Worm (Caenorhabditis elegans) whole organism, late embryonic: ENCODE data around the gene F53A9.6.

Experiments
- C38D4.7 ChIP-seq: fragments of 200-800 bp; sonication (Bioruptor generic); optimal IDR thresholded peaks from 2 replicates; lab custom pipeline; 2018; ENCODE audit warnings: mild to moderate bottlenecking, missing genetic modification characterization, moderate library complexity, missing compliant biosample characterization
- K09A11.1 ChIP-seq: sonication (generic microtip); optimal IDR thresholded peaks from 2 replicates; lab custom pipeline; 2017; ENCODE audit warnings: antibody characterized with exemption, mild to moderate bottlenecking, missing genetic modification characterization, missing compliant biosample characterization; ENCODE audit not compliant: insufficient read depth
- T23F11.4 ChIP-seq: fragments of 200-800 bp; sonication (Bioruptor generic); optimal IDR thresholded peaks from 2 replicates; lab custom pipeline; 2018; ENCODE audit warnings: mild to moderate bottlenecking, missing genetic modification characterization, missing compliant biosample characterization
- ceh-14 ChIP-seq: sonication (generic microtip); optimal IDR thresholded peaks from 2 replicates; lab custom pipeline; 2016; ENCODE audit warnings: missing genotype, missing genetic modification characterization, missing compliant biosample characterization
- ceh-19 ChIP-seq: fragments of 200-800 bp; sonication (Bioruptor generic); optimal IDR thresholded peaks from 2 replicates; lab custom pipeline; 2018; ENCODE audit warnings: mild to moderate bottlenecking, missing genetic modification characterization, missing compliant biosample characterization
- ceh-31 ChIP-seq: sonication (generic microtip); optimal IDR thresholded peaks from 2 replicates; lab custom pipeline; 2016; ENCODE audit warnings: missing genetic modification characterization, missing compliant biosample characterization
- ceh-48 ChIP-seq: sonication (generic microtip); optimal IDR thresholded peaks from 2 replicates; lab custom pipeline; 2016; ENCODE audit warnings: missing genetic modification characterization, inconsistent platforms, missing compliant biosample characterization
- ceh-6 ChIP-seq: fragments of 200-800 bp; sonication (Bioruptor generic); optimal IDR thresholded peaks from 2 replicates; lab custom pipeline; 2018; ENCODE audit warnings: mild to moderate bottlenecking, missing genetic modification characterization, missing compliant biosample characterization
- ceh-9 ChIP-seq: sonication (generic microtip); optimal IDR thresholded peaks from 2 replicates; lab custom pipeline; 2016; ENCODE audit warnings: mild to moderate bottlenecking, missing genetic modification characterization, inconsistent platforms, missing compliant biosample characterization
- che-1 ChIP-seq: sonication (generic microtip); optimal IDR thresholded peaks from 2 replicates; lab custom pipeline; 2016; ENCODE audit warnings: mild to moderate bottlenecking, missing genetic modification characterization, missing compliant biosample characterization
- dve-1 ChIP-seq: sonication (generic microtip); optimal IDR thresholded peaks from 2 replicates; lab custom pipeline; 2017; ENCODE audit warnings: antibody characterized with exemption, mild to moderate bottlenecking, missing genetic modification characterization, missing compliant biosample characterization
- elt-2 ChIP-seq: sonication (generic microtip); optimal IDR thresholded peaks from 2 replicates; lab custom pipeline; 2016; ENCODE audit warnings: missing genetic modification reagents, missing genetic modification characterization, missing compliant biosample characterization
- ets-4 ChIP-seq: sonication (generic microtip); optimal IDR thresholded peaks from 2 replicates; lab custom pipeline; 2016; ENCODE audit warnings: missing genetic modification characterization, missing compliant biosample characterization
- eyg-1 ChIP-seq: sonication (generic microtip); optimal IDR thresholded peaks from 2 replicates; lab custom pipeline; 2016; ENCODE audit warnings: missing genotype, missing genetic modification characterization, missing compliant biosample characterization
- gmeb-2 ChIP-seq: sonication (generic microtip); optimal IDR thresholded peaks from 2 replicates; lab custom pipeline; 2016; ENCODE audit warnings: missing genetic modification characterization, inconsistent platforms, missing compliant biosample characterization
- hlh-13 ChIP-seq: fragments of 200-800 bp; sonication (Bioruptor generic); optimal IDR thresholded peaks from 2 replicates; lab custom pipeline; 2018; ENCODE audit warnings: mild to moderate bottlenecking, missing genetic modification characterization, missing compliant biosample characterization
- hlh-15 ChIP-seq: sonication (generic microtip); optimal IDR thresholded peaks from 2 replicates; lab custom pipeline; 2016; ENCODE audit warnings: missing genetic modification characterization, missing compliant biosample characterization
- hlh-30 ChIP-seq: sonication (generic microtip); optimal IDR thresholded peaks from 2 replicates; lab custom pipeline; 2017; ENCODE audit warnings: antibody characterized with exemption, missing genetic modification characterization, missing compliant biosample characterization; ENCODE audit not compliant: insufficient read depth
- hlh-6 ChIP-seq: sonication (generic microtip); optimal IDR thresholded peaks from 2 replicates; lab custom pipeline; 2016; ENCODE audit warnings: missing genotype, missing genetic modification characterization, missing compliant biosample characterization
- hlh-8 ChIP-seq: sonication (generic microtip); optimal IDR thresholded peaks from 2 replicates; lab custom pipeline; 2016; ENCODE audit warnings: missing genotype, missing genetic modification characterization, missing compliant biosample characterization
- npax-4 ChIP-seq: sonication (generic microtip); optimal IDR thresholded peaks from 2 replicates; lab custom pipeline; 2016; ENCODE audit warnings: missing genetic modification characterization, missing compliant biosample characterization
- odd-2 ChIP-seq: sonication (generic microtip); optimal IDR thresholded peaks from 2 replicates; lab custom pipeline; 2017; ENCODE audit warnings: antibody characterized with exemption, mild to moderate bottlenecking, missing genetic modification characterization, missing compliant biosample characterization
- pha-2 ChIP-seq: sonication (generic microtip); optimal IDR thresholded peaks from 2 replicates; lab custom pipeline; 2017; ENCODE audit warnings: mild to moderate bottlenecking, missing genetic modification characterization, missing compliant biosample characterization
- pqm-1 ChIP-seq: sonication (generic microtip); optimal IDR thresholded peaks from 2 replicates; lab custom pipeline; 2016; ENCODE audit warnings: missing genetic modification characterization, missing compliant biosample characterization
- ref-2 ChIP-seq: sonication (generic microtip); optimal IDR thresholded peaks from 2 replicates; lab custom pipeline; 2016; ENCODE audit warnings: missing genetic modification characterization, missing compliant biosample characterization
- rnt-1 ChIP-seq: sonication (generic microtip); optimal IDR thresholded peaks from 2 replicates; lab custom pipeline; 2016; ENCODE audit warnings: missing genetic modification characterization, missing compliant biosample characterization
- sox-2 ChIP-seq: fragments of 200-800 bp; sonication (Bioruptor generic); IDR thresholded peaks from 2 replicates; pipeline ENCODE4 v1.3.6; 2022; ENCODE audit warnings: missing genetic modification reagents, missing genetic modification characterization, missing compliant biosample characterization
- sox-4 ChIP-seq: sonication (generic microtip); optimal IDR thresholded peaks from 2 replicates; lab custom pipeline; 2017; ENCODE audit warnings: mild to moderate bottlenecking, missing genetic modification characterization, inconsistent platforms, missing compliant biosample characterization
- tbx-2 ChIP-seq: sonication (generic microtip); optimal IDR thresholded peaks from 2 replicates; lab custom pipeline; 2016; ENCODE audit warnings: missing genetic modification characterization, missing compliant biosample characterization
- ttx-3 ChIP-seq: sonication (generic microtip); optimal IDR thresholded peaks from 2 replicates; lab custom pipeline; 2016; ENCODE audit warnings: missing genetic modification reagents, missing genetic modification characterization, missing compliant biosample characterization
- zip-5 ChIP-seq: sonication (generic microtip); optimal IDR thresholded peaks from 2 replicates; lab custom pipeline; 2016; ENCODE audit warnings: missing genetic modification characterization, missing compliant biosample characterization

The F53A9.6 gene

DNA sequence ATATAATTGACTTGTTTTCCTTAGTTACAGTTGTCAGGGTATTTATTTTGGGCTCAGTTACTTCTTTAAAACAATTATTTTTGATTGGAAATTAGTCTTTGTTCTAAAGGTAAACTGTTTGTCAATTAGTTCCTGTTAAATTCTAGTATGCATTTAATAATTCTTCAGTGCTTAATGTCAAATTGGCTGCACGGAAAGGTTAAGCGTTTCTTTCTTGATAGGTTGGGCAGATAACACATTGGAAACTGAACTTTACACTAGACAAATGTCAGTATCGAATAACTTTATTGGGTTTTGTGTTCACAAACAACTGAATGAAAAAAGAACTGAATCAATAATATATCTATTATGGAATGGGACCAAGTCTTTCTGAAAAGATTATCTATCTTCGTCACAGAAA, 1.2 kb upstream of the F53A9.6 start:
- TF ChIP-seq sox-4 (no peak), ets-4 (tag; lab: Kevin White, UChicago) (no peak)
- TF ChIP-seq, all 69 proteins: peak for 0

DNA sequence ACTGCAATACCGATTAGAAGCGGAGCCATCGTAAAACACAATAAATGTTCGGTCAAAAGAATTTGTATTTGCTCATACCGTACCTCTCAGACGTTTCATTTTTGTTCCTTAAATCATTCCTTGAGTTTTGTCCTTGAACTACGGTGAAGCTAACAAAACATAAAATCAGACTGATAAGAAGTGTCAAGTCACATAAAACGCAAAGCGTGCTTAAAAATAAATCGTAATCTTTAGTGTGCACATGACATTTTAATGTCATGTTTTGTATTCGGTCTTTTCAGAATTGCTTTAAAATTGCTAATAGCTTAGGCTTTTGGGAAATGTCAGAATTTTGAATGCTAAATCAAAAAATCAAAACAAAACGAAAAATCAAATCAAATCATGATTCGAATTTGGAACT, 942 bp downstream of the F53A9.6 start:
- no peak for TF ChIP-seq C38D4.7 (GFP tag; lab: Kevin White, UChicago)
- TF ChIP-seq pha-2: no peak
- TF ChIP-seq zip-5: no peak
- TF ChIP-seq pqm-1 (tag; lab: Kevin White, UChicago): no peak
- TF ChIP-seq npax-4 (tag; lab: Kevin White, UChicago): no peak
- no peak for TF ChIP-seq ceh-19 (GFP tag; lab: Kevin White, UChicago)
- TF ChIP-seq hlh-6 (tag; lab: Kevin White, UChicago): no peak
- TF ChIP-seq gmeb-2 (tag; lab: Kevin White, UChicago): no peak
- TF ChIP-seq odd-2 (tag; lab: Kevin White, UChicago): no peak
- no peak for TF ChIP-seq hlh-30 (tag; lab: Kevin White, UChicago)
- no peak for TF ChIP-seq ceh-14
- TF ChIP-seq che-1: no peak
- TF ChIP-seq hlh-13 (GFP tag; lab: Kevin White, UChicago): no peak
- TF ChIP-seq dve-1 (tag; lab: Kevin White, UChicago): no peak
- TF ChIP-seq ttx-3 (tag; lab: Kevin White, UChicago): no peak
- no peak for TF ChIP-seq ceh-9
- TF ChIP-seq ceh-6: no peak
- TF ChIP-seq sox-2 (GFP tag; lab: Robert Waterston, UW): no peak
- TF ChIP-seq T23F11.4 (GFP tag; lab: Kevin White, UChicago): no peak
- TF ChIP-seq hlh-15: no peak

DNA sequence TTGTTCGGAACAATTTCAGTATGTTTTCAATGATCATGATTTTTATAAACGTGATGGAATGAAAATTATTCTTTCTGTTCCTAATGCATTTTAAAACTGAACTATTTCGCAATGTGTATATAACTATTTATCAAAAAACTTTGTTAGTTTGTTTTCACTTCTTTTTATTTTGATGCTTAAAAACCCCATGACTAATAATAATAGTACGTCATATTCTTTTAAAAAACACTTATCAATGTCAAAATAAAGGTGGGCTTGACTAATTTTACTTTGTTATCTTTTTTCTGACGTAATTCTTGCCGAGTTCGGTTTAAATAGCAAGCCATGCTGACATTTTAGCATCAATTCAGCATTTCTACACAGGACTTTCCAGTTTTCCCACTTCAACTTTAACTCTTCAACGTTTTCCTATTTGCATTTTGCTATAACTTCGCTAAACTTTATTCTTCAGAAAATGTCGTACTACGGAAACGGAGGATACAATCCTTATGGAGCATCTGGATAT, 2.4 kb downstream of the F53A9.6 start, which contains the start of gene F53A9.1:
TSS of gene F53A9.1 (plus strand) at position 455 of the 505 bp plus-strand sequence.
- TF ChIP-seq hlh-13 (GFP tag; lab: Kevin White, UChicago) (no peak), ceh-14 (no peak), eyg-1 (no peak), tbx-2 (tag; lab: Kevin White, UChicago) (no peak), ceh-48 (tag; lab: Kevin White, UChicago) (no peak), ceh-31 (tag; lab: Kevin White, UChicago) (no peak), rnt-1 (tag; lab: Kevin White, UChicago) (no peak), sox-2 (GFP tag; lab: Robert Waterston, UW) (no peak), K09A11.1 (tag; lab: Kevin White, UChicago) (no peak), ets-4 (tag; lab: Kevin White, UChicago) (no peak), dve-1 (tag; lab: Kevin White, UChicago) (no peak), pqm-1 (tag; lab: Kevin White, UChicago) (no peak), gmeb-2 (tag; lab: Kevin White, UChicago) (no peak), C38D4.7 (GFP tag; lab: Kevin White, UChicago) (no peak)

ce11 chrX:8709424-8709823, 4.2 kb downstream of the F53A9.6 start, which contains the start of gene kreg-1:
TSS of gene kreg-1 (plus strand) at chrX:8709764.
- TF ChIP-seq odd-2 (tag; lab: Kevin White, UChicago): no peak

DNA sequence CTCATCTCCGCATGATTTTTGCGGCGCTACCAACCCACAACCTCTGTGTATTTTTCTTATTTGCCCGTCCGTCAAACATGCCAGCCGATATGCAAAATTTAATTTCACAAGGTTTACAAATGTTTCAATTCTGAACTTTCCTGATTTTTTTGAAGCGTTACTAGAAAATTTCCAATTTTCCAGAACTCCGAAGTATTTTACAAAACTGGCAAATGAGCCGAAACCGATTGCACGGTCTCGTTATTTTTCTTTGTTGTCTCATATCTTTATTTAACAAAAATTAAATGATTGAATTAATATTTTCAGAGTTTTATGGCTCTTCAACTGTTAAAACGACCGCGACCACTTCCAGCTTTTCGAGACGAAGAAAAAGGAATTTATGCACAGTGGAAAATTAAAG, 5.6 kb downstream of the F53A9.6 start, which contains the start of gene F53A9.3:
TSS of gene F53A9.3 (plus strand) at position 301 of the 400 bp plus-strand sequence.
- TF ChIP-seq hlh-8 (tag; lab: Kevin White, UChicago): no peak
- TF ChIP-seq elt-2 (tag; lab: Kevin White, UChicago): no peak
- TF ChIP-seq K09A11.1 (tag; lab: Kevin White, UChicago): no peak
- no peak for TF ChIP-seq ref-2 (tag; lab: Kevin White, UChicago)
